Fruit fly (Drosophila melanogaster) S2 (cell line): ENCODE data around the gene Rrp40.

ENCODE experiments used
- CG8478 ChIP-seq: fragments of >200 bp; optimal IDR thresholded peaks from 2 replicates; lab custom pipeline; 2018
- CTCF ChIP-seq, 2 experiments: fragments of >200 bp; optimal IDR thresholded peaks; 2 replicates each; lab custom pipeline; 2018

- TF ChIP-seq CTCF (optimal IDR thresholded peaks at IDR 0.05; lab: Kevin White, UChicago) (no peak), CG8478 (no peak)
These were observed 8.6 kb upstream of the Rrp40 start for dm6 chr2L:1719971-1720370.
